Fruit fly (Drosophila melanogaster): Measurements from ENCODE around the gene Lsd-2.

DNA sequence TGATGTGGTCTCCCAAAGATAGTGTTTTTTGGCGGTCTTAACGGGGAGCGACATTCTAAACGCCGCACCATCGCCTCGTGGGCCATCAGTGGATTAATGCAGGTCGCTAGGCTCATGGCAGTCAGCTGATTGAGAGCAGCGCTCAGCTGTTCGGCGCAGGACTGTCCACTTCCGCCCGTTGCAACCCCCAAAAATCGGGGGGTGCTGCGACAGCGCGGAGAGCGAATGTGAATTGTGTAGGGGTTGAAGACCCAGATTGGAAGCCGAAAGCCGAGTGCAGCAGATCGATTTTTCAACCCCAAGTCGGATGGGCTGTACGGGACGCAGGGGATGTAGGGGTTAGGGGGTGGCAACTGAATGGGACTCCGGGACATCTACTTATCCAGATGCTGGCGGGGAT is 13.4 kb downstream of the Lsd-2 start:
- TF ChIP-seq CG7101 (tag; optimal IDR thresholded peaks at IDR 0.05) (no peak), Crg-1 (GFP tag; optimal IDR thresholded peaks at IDR 0.05) (no peak), pad (GFP tag; optimal IDR thresholded peaks at IDR 0.05) (no peak), kay (GFP tag; ENCODE audit: borderline replicate concordance) (no peak), cic (GFP tag; optimal IDR thresholded peaks at IDR 0.05) (no peak), CG1620 (GFP tag; optimal IDR thresholded peaks at IDR 0.05) (no peak), CG5204 (GFP tag; optimal IDR thresholded peaks at IDR 0.05) (no peak), tj (GFP tag; optimal IDR thresholded peaks at IDR 0.05) (no peak), cnc (optimal IDR thresholded peaks at IDR 0.05) (no peak), Hr96 (GFP tag; optimal IDR thresholded peaks at IDR 0.05) (no peak)
